Fruit fly (Drosophila melanogaster): ENCODE measurements around the gene obst-J.
A peak's percentile ranks its signal among the peaks of the same experiment; 100 is the strongest.

The obst-J gene

dm6 chr3L:20131643-20132042 lies at the start of gene obst-J:
Gene obst-J, minus strand, starts transcription at chr3L:20131743.
- no peak for TF ChIP-seq noc (tag; optimal IDR thresholded peaks at IDR 0.05)

dm6 chr3L:20178101-20178500 lies 46.6 kb upstream of the obst-J start:
- no peak for TF ChIP-seq noc (tag; optimal IDR thresholded peaks at IDR 0.05)

dm6 chr3L:20177697-20178096 lies 46.2 kb upstream of the obst-J start:
- TF ChIP-seq noc (tag; optimal IDR thresholded peaks at IDR 0.05) = no peak

- no peak for TF ChIP-seq noc (tag; optimal IDR thresholded peaks at IDR 0.05)
Observed at dm6 chr3L:20168152-20168551, 36.6 kb upstream of the obst-J start.

- peak; percentile 90 for TF ChIP-seq noc (tag; optimal IDR thresholded peaks at IDR 0.05)
Observed at dm6 chr3L:20140589-20141207, 9.2 kb upstream of the obst-J start, which contains the start of gene CG7328. Gene CG7328, minus strand, starts transcription at chr3L:20140607.

- TF ChIP-seq noc (tag; optimal IDR thresholded peaks at IDR 0.05) = no peak
Observed at dm6 chr3L:20138327-20138726, 6.8 kb upstream of the obst-J start.

- no peak for TF ChIP-seq noc (tag; optimal IDR thresholded peaks at IDR 0.05)
Observed at dm6 chr3L:20133168-20133567, 1.6 kb upstream of the obst-J start, which contains the start of gene CG7335. Gene CG7335, minus strand, starts transcription at chr3L:20133268.

dm6 chr3L:20129032-20129431 lies 2.5 kb downstream of the obst-J start, which contains the start of gene gig:
Gene gig, plus strand, starts transcription at chr3L:20129181.
- TF ChIP-seq noc (tag; optimal IDR thresholded peaks at IDR 0.05) = no peak

dm6 chr3L:20127281-20127680 lies 4.3 kb downstream of the obst-J start, which contains the start of gene CG7365:
Gene CG7365, minus strand, starts transcription at chr3L:20127381.
- no peak for TF ChIP-seq noc (tag; optimal IDR thresholded peaks at IDR 0.05)

dm6 chr3L:20126106-20126505 lies 5.4 kb downstream of the obst-J start:
- no peak for TF ChIP-seq noc (tag; optimal IDR thresholded peaks at IDR 0.05)

dm6 chr3L:20123038-20123437 lies 8.5 kb downstream of the obst-J start:
- TF ChIP-seq noc (tag; optimal IDR thresholded peaks at IDR 0.05) = no peak

dm6 chr3L:20112797-20113368 lies 18.7 kb downstream of the obst-J start, which contains the start of gene CG14187:
Gene CG14187, minus strand, starts transcription at chr3L:20112847.
- TF ChIP-seq noc (tag; optimal IDR thresholded peaks at IDR 0.05) = no peak

- TF ChIP-seq noc (tag; optimal IDR thresholded peaks at IDR 0.05) = no peak
Observed at dm6 chr3L:20111434-20111833, 20.1 kb downstream of the obst-J start, which contains the start of gene Ir76b. Gene Ir76b, minus strand, starts transcription at chr3L:20111534.

dm6 chr3L:20105794-20106193 lies 25.7 kb downstream of the obst-J start, which contains the start of gene CG14185:
Gene CG14185, plus strand, starts transcription at chr3L:20106094.
- TF ChIP-seq noc (tag; optimal IDR thresholded peaks at IDR 0.05) = no peak

dm6 chr3L:20104543-20105046 lies 26.9 kb downstream of the obst-J start:
- TF ChIP-seq noc (tag; optimal IDR thresholded peaks at IDR 0.05) = no peak

dm6 chr3L:20103777-20104542 lies 27.6 kb downstream of the obst-J start, which contains the start of gene CG14186:
Gene CG14186, minus strand, starts transcription at chr3L:20103827.
- TF ChIP-seq noc (tag; optimal IDR thresholded peaks at IDR 0.05) = no peak
